Worm (Caenorhabditis elegans) whole organism, L4 larva: ENCODE results near the gene srz-75.
A peak's percentile ranks its signal among the peaks of the same experiment; 100 is the strongest.

ENCODE experiments used
- D1046.2 ChIP-seq: fragments of 200-800 bp; sonication (Bioruptor generic); IDR thresholded peaks from 2 replicates; pipeline ENCODE4 v1.3.6; 2022; ENCODE audit warnings: missing genetic modification characterization, missing compliant biosample characterization
- F37D6.2 ChIP-seq: sonication (generic microtip); optimal IDR thresholded peaks from 2 replicates; lab custom pipeline; 2016; ENCODE audit warnings: mild to moderate bottlenecking, missing genetic modification characterization, missing compliant biosample characterization
- F49E8.2 ChIP-seq: sonication (generic microtip); optimal IDR thresholded peaks from 2 replicates; lab custom pipeline; 2016; ENCODE audit warnings: missing compliant biosample characterization, mild to moderate bottlenecking, missing genetic modification characterization, borderline replicate concordance
- Y5F2A.4 ChIP-seq: fragments of 200-800 bp; sonication (Bioruptor generic); optimal IDR thresholded peaks from 2 replicates; lab custom pipeline; 2018; ENCODE audit warnings: mild to moderate bottlenecking, missing genetic modification characterization, missing compliant biosample characterization
- Y75B8A.6 ChIP-seq: fragments of 200-800 bp; sonication (Bioruptor generic); IDR thresholded peaks from 2 replicates; pipeline ENCODE4 v1.3.6; 2022; ENCODE audit warnings: missing genetic modification reagents, missing genetic modification characterization, missing compliant biosample characterization
- arid-1 ChIP-seq: fragments of 200-800 bp; sonication (Bioruptor generic); conservative IDR thresholded peaks from 2 replicates; pipeline ENCODE4 v1.3.6; 2022; ENCODE audit warnings: missing genetic modification reagents, missing genetic modification characterization, missing compliant biosample characterization
- ceh-32 ChIP-seq: sonication (generic microtip); optimal IDR thresholded peaks from 2 replicates; lab custom pipeline; 2016; ENCODE audit warnings: mild to moderate bottlenecking, missing genetic modification characterization, missing compliant biosample characterization; ENCODE audit not compliant: poor library complexity
- ceh-44 ChIP-seq: fragments of 200-800 bp; sonication (Bioruptor generic); IDR thresholded peaks from 2 replicates; pipeline ENCODE4 v1.3.6; 2022; ENCODE audit warnings: missing genetic modification reagents, missing genetic modification characterization, missing compliant biosample characterization
- ceh-82 ChIP-seq: sonication (generic microtip); optimal IDR thresholded peaks from 2 replicates; lab custom pipeline; 2017; ENCODE audit warnings: missing biosample characterization, missing genetic modification characterization
- ctbp-1 ChIP-seq: fragments of 200-800 bp; sonication (Bioruptor generic); IDR thresholded peaks from 2 replicates; pipeline ENCODE4 v1.3.6; 2022; ENCODE audit warnings: missing genetic modification reagents, missing genetic modification characterization, missing compliant biosample characterization
- daf-12 ChIP-seq: fragments of 150-350 bp; optimal IDR thresholded peaks from 2 replicates; lab custom pipeline; 2014; ENCODE audit warnings: missing biosample characterization, missing genetic modification reagents, missing genetic modification characterization
- daf-8 ChIP-seq: fragments of 200-800 bp; sonication (Bioruptor generic); IDR thresholded peaks from 2 replicates; pipeline ENCODE4 v1.3.6; 2022; ENCODE audit warnings: missing genetic modification characterization, missing compliant biosample characterization
- dmd-6 ChIP-seq: fragments of 200-800 bp; sonication (Bioruptor generic); IDR thresholded peaks from 2 replicates; pipeline ENCODE4 v1.3.6; 2022; ENCODE audit warnings: missing genetic modification reagents, missing genetic modification characterization, missing compliant biosample characterization
- dmd-9 ChIP-seq: fragments of 200-800 bp; sonication (Bioruptor generic); IDR thresholded peaks from 2 replicates; pipeline ENCODE4 v1.3.6; 2022; ENCODE audit warnings: missing genetic modification reagents, missing genetic modification characterization, missing compliant biosample characterization
- dpl-1 ChIP-seq: fragments of 150-350 bp; optimal IDR thresholded peaks from 2 replicates; lab custom pipeline; 2014; ENCODE audit warnings: missing biosample characterization, missing genetic modification reagents, missing genetic modification characterization
- duxl-1 ChIP-seq: sonication (generic microtip); optimal IDR thresholded peaks from 2 replicates; lab custom pipeline; 2016; ENCODE audit warnings: mild to moderate bottlenecking, missing genetic modification characterization, moderate library complexity, missing compliant biosample characterization; ENCODE audit not compliant: poor library complexity
- egl-43 ChIP-seq: fragments of 200-800 bp; sonication (Bioruptor generic); IDR thresholded peaks from 2 replicates; pipeline ENCODE4 v1.3.6; 2022; ENCODE audit warnings: missing genetic modification reagents, missing genetic modification characterization, missing compliant biosample characterization
- fos-1 ChIP-seq: fragments of 150-350 bp; optimal IDR thresholded peaks from 2 replicates; lab custom pipeline; 2014; ENCODE audit warnings: missing biosample characterization, missing genetic modification characterization
- gei-8 ChIP-seq: fragments of 200-800 bp; sonication (Bioruptor generic); optimal IDR thresholded peaks from 2 replicates; lab custom pipeline; 2018; ENCODE audit warnings: mild to moderate bottlenecking, missing genetic modification characterization, missing compliant biosample characterization
- hlh-11 ChIP-seq: fragments of 200-800 bp; sonication (Bioruptor generic); optimal IDR thresholded peaks from 2 replicates; lab custom pipeline; 2018; ENCODE audit warnings: mild to moderate bottlenecking, missing genetic modification characterization, missing compliant biosample characterization
- lim-7 ChIP-seq: fragments of 200-800 bp; sonication (Bioruptor generic); IDR thresholded peaks from 2 replicates; pipeline ENCODE4 v1.3.6; 2022; ENCODE audit warnings: missing genetic modification characterization, missing compliant biosample characterization
- lin-39 ChIP-seq: fragments of 150-350 bp; optimal IDR thresholded peaks from 2 replicates; lab custom pipeline; 2014; ENCODE audit warnings: missing biosample characterization, missing genetic modification reagents, missing genetic modification characterization
- lir-3 ChIP-seq: sonication (generic microtip); optimal IDR thresholded peaks from 2 replicates; lab custom pipeline; 2016; ENCODE audit warnings: mild to moderate bottlenecking, missing genetic modification characterization, missing compliant biosample characterization
- madf-9 ChIP-seq: fragments of 200-800 bp; sonication (Bioruptor generic); conservative IDR thresholded peaks from 2 replicates; pipeline ENCODE4 v1.3.6; 2022; ENCODE audit warnings: missing genetic modification reagents, missing genetic modification characterization, missing compliant biosample characterization
- mep-1 ChIP-seq: fragments of 150-350 bp; sonication (generic microtip); optimal IDR thresholded peaks from 3 replicates; lab custom pipeline; 2014; ENCODE audit warnings: missing biosample characterization, missing genetic modification characterization
- nhr-25 ChIP-seq: sonication (generic microtip); optimal IDR thresholded peaks from 2 replicates; lab custom pipeline; 2017; ENCODE audit warnings: missing genetic modification characterization, mild to moderate bottlenecking, missing compliant biosample characterization, antibody characterized with exemption, moderate library complexity, borderline replicate concordance; ENCODE audit not compliant: insufficient read depth
- nhr-48 ChIP-seq: sonication (generic microtip); optimal IDR thresholded peaks from 2 replicates; lab custom pipeline; 2016; ENCODE audit warnings: mild to moderate bottlenecking, missing genetic modification characterization, missing compliant biosample characterization
- nhr-77 ChIP-seq: fragments of 150-350 bp; optimal IDR thresholded peaks from 2 replicates; lab custom pipeline; 2014; ENCODE audit warnings: missing biosample characterization, missing genetic modification characterization
- rbr-2 ChIP-seq: sonication (generic microtip); optimal IDR thresholded peaks from 2 replicates; lab custom pipeline; 2016; ENCODE audit warnings: missing genotype, missing genetic modification characterization, missing compliant biosample characterization
- sdz-12 ChIP-seq: fragments of 200-800 bp; sonication (Bioruptor generic); optimal IDR thresholded peaks from 2 replicates; lab custom pipeline; 2018; ENCODE audit warnings: mild to moderate bottlenecking, missing genetic modification characterization, missing compliant biosample characterization
- set-16 ChIP-seq: fragments of 200-800 bp; sonication (Bioruptor generic); IDR thresholded peaks from 2 replicates; pipeline ENCODE4 v1.3.6; 2022; ENCODE audit warnings: missing genetic modification reagents, missing genetic modification characterization, missing compliant biosample characterization
- skn-1 ChIP-seq: fragments of 150-350 bp; optimal IDR thresholded peaks from 2 replicates; lab custom pipeline; 2014; ENCODE audit warnings: missing biosample characterization, missing genetic modification characterization
- snpc-1.2 ChIP-seq: fragments of 200-800 bp; sonication (Bioruptor generic); IDR thresholded peaks from 2 replicates; pipeline ENCODE4 v1.3.6; 2022; ENCODE audit warnings: missing genetic modification reagents, missing genetic modification characterization, missing compliant biosample characterization
- spr-1 ChIP-seq: sonication (generic microtip); optimal IDR thresholded peaks from 2 replicates; lab custom pipeline; 2016; ENCODE audit warnings: mild to moderate bottlenecking, missing genetic modification characterization, missing compliant biosample characterization
- tra-1 ChIP-seq: fragments of 200-800 bp; sonication (Bioruptor generic); IDR thresholded peaks from 2 replicates; pipeline ENCODE4 v1.3.6; 2022; ENCODE audit warnings: missing genetic modification reagents, missing genetic modification characterization, missing compliant biosample characterization
- unc-130 ChIP-seq: sonication (generic microtip); optimal IDR thresholded peaks from 2 replicates; lab custom pipeline; 2016; ENCODE audit warnings: missing genetic modification reagents, missing genetic modification characterization, missing compliant biosample characterization
- unc-62 ChIP-seq, 3 experiments: fragments of 150-350 bp in 1 of 3; sonication (generic microtip); optimal IDR thresholded peaks in 2 of 3; peaks in 1 of 3; 1 replicate in 1 of 3; 2 replicates in 2 of 3; lab custom pipeline; 2014 to 2017; ENCODE audit warnings: missing biosample characterization in 3 of 3, missing genetic modification characterization in 3 of 3, missing genetic modification reagents in 3 of 3, missing genotype in 1 of 3
- zag-1 ChIP-seq: fragments of 150-350 bp; optimal IDR thresholded peaks from 2 replicates; lab custom pipeline; 2014; ENCODE audit warnings: missing biosample characterization, missing genetic modification characterization
- ztf-11 ChIP-seq: fragments of 150-350 bp; optimal IDR thresholded peaks from 2 replicates; lab custom pipeline; 2014; ENCODE audit warnings: missing biosample characterization, missing genetic modification characterization
- ztf-7 ChIP-seq: fragments of 150-350 bp; optimal IDR thresholded peaks from 2 replicates; lab custom pipeline; 2014; ENCODE audit warnings: missing biosample characterization, missing genetic modification characterization

The srz-75 gene

DNA sequence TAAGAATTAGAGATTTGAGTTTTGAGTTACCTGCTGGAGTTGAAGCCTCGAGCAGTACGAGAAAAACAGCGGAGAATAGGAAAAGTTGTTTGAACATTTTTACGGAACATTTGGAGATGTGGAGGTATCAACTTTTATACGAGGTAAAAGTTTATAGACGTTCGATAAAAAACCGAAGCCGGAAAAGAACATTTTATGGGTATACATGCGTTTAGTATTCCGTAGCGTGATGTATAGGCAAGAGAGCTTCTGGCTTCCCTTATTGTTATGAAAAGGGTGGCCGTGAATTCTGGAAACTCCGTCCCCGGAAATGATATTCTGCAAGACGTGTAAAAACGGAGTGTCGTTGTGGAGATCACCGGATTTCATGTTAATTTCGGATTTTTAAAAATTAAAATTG, 29.8 kb upstream of the srz-75 start, which contains the start of gene K03D3.5:
K03D3.5 (minus strand) TSS at position 101 of the 400 bp plus-strand sequence.
- TF ChIP-seq F49E8.2 (tag; lab: Kevin White, UChicago) (no peak), tra-1 (GFP tag; lab: Robert Waterston, UW) (no peak), set-16 (GFP tag; lab: Robert Waterston, UW) (no peak), daf-12 (tag; lab: Kevin White, UChicago) (no peak), dmd-6 (GFP tag; lab: Robert Waterston, UW) (no peak), ztf-7 (tag; lab: Kevin White, UChicago) (no peak), lir-3 (no peak), nhr-48 (tag; lab: Kevin White, UChicago) (no peak), lin-39 (tag; lab: Kevin White, UChicago) (no peak), ceh-32 (tag; lab: Kevin White, UChicago) (no peak), nhr-77 (tag; lab: Kevin White, UChicago) (no peak), ceh-82 (tag; lab: Kevin White, UChicago) (no peak), fos-1 (tag; lab: Kevin White, UChicago) (no peak), madf-9 (GFP tag; lab: Robert Waterston, UW) (no peak), daf-8 (GFP tag; lab: Robert Waterston, UW) (no peak), skn-1 (tag; lab: Kevin White, UChicago) (no peak), Y75B8A.6 (GFP tag; lab: Robert Waterston, UW) (no peak), gei-8 (GFP tag; lab: Kevin White, UChicago) (no peak), arid-1 (GFP tag; lab: Robert Waterston, UW) (no peak)

DNA sequence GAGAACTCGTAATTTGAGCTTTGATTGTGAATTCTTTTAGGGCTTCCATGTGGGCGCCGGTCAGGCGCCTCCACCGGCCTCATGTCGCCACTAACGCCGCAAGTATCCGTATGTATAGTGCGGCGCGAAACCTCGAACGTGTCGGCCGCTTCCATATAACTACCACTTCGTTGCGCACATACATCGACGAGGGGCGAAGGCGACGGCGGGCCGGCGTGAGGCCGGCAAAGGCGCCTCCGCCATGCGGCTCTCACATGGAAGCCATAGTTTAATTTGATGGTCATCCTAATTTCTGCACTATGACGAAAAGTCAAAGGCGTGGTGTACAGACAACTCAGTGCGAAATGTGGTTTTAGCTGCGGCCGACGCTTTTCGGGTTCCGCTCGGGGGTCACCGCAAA, 19.5 kb upstream of the srz-75 start:
- TF ChIP-seq dmd-6 (GFP tag; lab: Robert Waterston, UW) (no peak), duxl-1 (tag; lab: Kevin White, UChicago) (no peak), dmd-9 (0 out of 2 replicates have a peak, but pooled peaks have one; percentile 25), egl-43 (peak; percentile 60; the same call in 1 of the 2 replicates), unc-130 (no peak), ctbp-1 (no peak), D1046.2 (0 out of 2 replicates have a peak, but pooled peaks have one; percentile 36), hlh-11 (tag; lab: Kevin White, UChicago) (no peak), mep-1 (tag; lab: Kevin White, UChicago) (no peak), dpl-1 (GFP tag; lab: Kevin White, UChicago) (no peak), ceh-44 (GFP tag; lab: Robert Waterston, UW) (no peak), ztf-11 (tag; lab: Kevin White, UChicago) (no peak), rbr-2 (tag; lab: Kevin White, UChicago) (no peak), zag-1 (tag; lab: Kevin White, UChicago) (no peak), nhr-25 (tag; lab: Kevin White, UChicago) (no peak), sdz-12 (GFP tag; lab: Kevin White, UChicago) (no peak), lim-7 (no peak), ceh-32 (tag; lab: Kevin White, UChicago) (no peak), Y5F2A.4 (GFP tag; lab: Kevin White, UChicago) (no peak), snpc-1.2 (GFP tag; lab: Robert Waterston, UW) (peak; percentile 85), set-16 (GFP tag; lab: Robert Waterston, UW) (peak; percentile 75), F37D6.2 (no peak), unc-62 (GFP tag; optimal IDR thresholded peaks at IDR 0.05 in 1 of 2; lab: Kevin White, UChicago) (no peak), unc-62 (tag; optimal IDR thresholded peaks at IDR 0.05; lab: Kevin White, UChicago) (no peak), spr-1 (tag; lab: Kevin White, UChicago) (no peak), arid-1 (GFP tag; lab: Robert Waterston, UW) (no peak)
